Fruit fly (Drosophila melanogaster): ENCODE measurements around the gene Pgam5.

Gene Pgam5

dm6 chrX:1849914-1850313, 23.5 kb downstream of the Pgam5 start (continued):
- TF ChIP-seq trh (GFP tag; optimal IDR thresholded peaks at IDR 0.05) (peak; percentile 19), ash1 (GFP tag; optimal IDR thresholded peaks at IDR 0.05) (peak; percentile 46), Hey (tag; optimal IDR thresholded peaks at IDR 0.05) (peak; percentile 60), CG12104 (GFP tag; optimal IDR thresholded peaks at IDR 0.05) (peak; percentile 83), ap (GFP tag; IDR thresholded peaks at IDR 0.05) (no peak), Nf-YB (GFP tag; optimal IDR thresholded peaks at IDR 0.05) (peak; percentile 65), CG9876 (GFP tag; optimal IDR thresholded peaks at IDR 0.05) (peak; percentile 35), Dip2 (GFP tag; IDR thresholded peaks at IDR 0.05) (no peak; the same call in 1 of the 2 replicates), Adf1 (GFP tag; IDR thresholded peaks at IDR 0.05) (peak; percentile 69), CG13424 (tag; optimal IDR thresholded peaks at IDR 0.05) (peak; percentile 89), inv (GFP tag; IDR thresholded peaks at IDR 0.05; ENCODE audit: partially characterized antibody) (no peak), sr (GFP tag; IDR thresholded peaks at IDR 0.05) (no peak), Dp (GFP tag; optimal IDR thresholded peaks at IDR 0.05) (no peak), E2f2 (GFP tag; IDR thresholded peaks at IDR 0.05) (peak; percentile 49; the same call in 1 of the 2 replicates), kni (GFP tag; optimal IDR thresholded peaks at IDR 0.05) (no peak), Sry-δ (GFP tag; optimal IDR thresholded peaks at IDR 0.05) (peak; percentile 30), jing (GFP tag; optimal IDR thresholded peaks at IDR 0.05) (peak; percentile 70), CG12155 (GFP tag; optimal IDR thresholded peaks at IDR 0.05) (peak; percentile 87), mirr (GFP tag; optimal IDR thresholded peaks at IDR 0.05) (peak; percentile 82), CG13775 (GFP tag; optimal IDR thresholded peaks at IDR 0.05) (peak; percentile 87), ken (GFP tag; IDR thresholded peaks at IDR 0.05) (peak; percentile 54; the same call in 1 of the 3 replicates), ato (GFP tag; IDR thresholded peaks at IDR 0.05; ENCODE audit: partially characterized antibody) (no peak), BtbVII (GFP tag; optimal IDR thresholded peaks at IDR 0.05) (peak; percentile 93), btn (GFP tag; optimal IDR thresholded peaks at IDR 0.05) (no peak), Sox102F (GFP tag; optimal IDR thresholded peaks at IDR 0.05) (peak; percentile 84), stwl (tag; optimal IDR thresholded peaks at IDR 0.05) (no peak), CG16813 (GFP tag; IDR thresholded peaks at IDR 0.05; ENCODE audit: partially characterized antibody) (no peak), CG17829 (tag; optimal IDR thresholded peaks at IDR 0.05) (peak; percentile 81), CG2116 (GFP tag; optimal IDR thresholded peaks at IDR 0.05) (peak; percentile 35), CG11696 (GFP tag; IDR thresholded peaks at IDR 0.05) (peak; percentile 30; the same call in 1 of the 2 replicates), peb (GFP tag; IDR thresholded peaks at IDR 0.05) (peak; percentile 37; the same call in 1 of the 2 replicates), gfzf (GFP tag; optimal IDR thresholded peaks at IDR 0.05) (no peak), CG5180 (GFP tag; optimal IDR thresholded peaks at IDR 0.05) (peak; percentile 67), gt (GFP tag; IDR thresholded peaks at IDR 0.05) (no peak), tap (tag; optimal IDR thresholded peaks at IDR 0.05) (peak; percentile 80), gsb (GFP tag; IDR thresholded peaks at IDR 0.05) (peak; percentile 44; the same call in 1 of the 2 replicates), CG15696 (tag; optimal IDR thresholded peaks at IDR 0.05) (peak; percentile 75), sisA (GFP tag; IDR thresholded peaks at IDR 0.05) (peak; percentile 64), CG6765 (GFP tag; optimal IDR thresholded peaks at IDR 0.05) (peak; percentile 89), CG4854 (GFP tag; optimal IDR thresholded peaks at IDR 0.05) (peak; percentile 83), Ada2b (GFP tag; IDR thresholded peaks at IDR 0.05) (peak; percentile 75), aop (GFP tag; IDR thresholded peaks at IDR 0.05) (no peak), CG18619 (GFP tag; optimal IDR thresholded peaks at IDR 0.05) (peak; percentile 84), ac (GFP tag; optimal IDR thresholded peaks at IDR 0.05) (peak; percentile 6), knrl (GFP tag; IDR thresholded peaks at IDR 0.05; ENCODE audit: partially characterized antibody) (no peak), otp (GFP tag; IDR thresholded peaks at IDR 0.05) (no peak), CG13894 (tag; optimal IDR thresholded peaks at IDR 0.05) (peak; percentile 93), pho (GFP tag; optimal IDR thresholded peaks at IDR 0.05) (peak; percentile 83), Atf-2 (GFP tag; optimal IDR thresholded peaks at IDR 0.05) (peak; percentile 32), CG8924 (tag; optimal IDR thresholded peaks at IDR 0.05) (peak; percentile 93), CG7928 (GFP tag; optimal IDR thresholded peaks at IDR 0.05) (peak; percentile 60)

All from whole organism, embryonic.